Fruit fly (Drosophila melanogaster) whole organism, embryonic: ENCODE results near the gene beta4GalT7.

Experiments used
- Abd-B ChIP-seq: fragments of 200-800 bp; sonication (Bioruptor generic); optimal IDR thresholded peaks from 2 replicates; lab custom pipeline; 2018; ENCODE audit warnings: missing biosample characterization, mild to moderate bottlenecking, missing genetic modification characterization, moderate library complexity
- BEAF-32 ChIP-seq: fragments of 200-800 bp; sonication (Bioruptor generic); optimal IDR thresholded peaks from 3 replicates; lab custom pipeline; 2017; ENCODE audit warnings: missing biosample characterization, missing genetic modification characterization, mild to moderate bottlenecking, moderate library complexity, missing genetic modification reagents
- CG11398 ChIP-seq: fragments of 200-800 bp; sonication (Bioruptor generic); optimal IDR thresholded peaks from 2 replicates; lab custom pipeline; 2016; ENCODE audit warnings: missing biosample characterization, missing genetic modification characterization
- CG12391 ChIP-seq: fragments of 200-800 bp; sonication (Bioruptor generic); optimal IDR thresholded peaks from 3 replicates; lab custom pipeline; 2018; ENCODE audit warnings: missing biosample characterization, mild to moderate bottlenecking, missing genetic modification characterization, moderate library complexity
- CG12769 ChIP-seq: fragments of 200-800 bp; sonication (Bioruptor generic); optimal IDR thresholded peaks from 2 replicates; lab custom pipeline; 2019; ENCODE audit warnings: missing biosample characterization, mild to moderate bottlenecking, missing genetic modification characterization, moderate library complexity
- CG15696 ChIP-seq: fragments of 200-800 bp; sonication (Bioruptor generic); optimal IDR thresholded peaks from 2 replicates; lab custom pipeline; 2019; ENCODE audit warnings: missing biosample characterization, mild to moderate bottlenecking, missing genetic modification characterization, moderate library complexity
- CG18262 ChIP-seq: fragments of 200-800 bp; optimal IDR thresholded peaks from 3 replicates; lab custom pipeline; 2019; ENCODE audit warnings: missing biosample characterization, mild to moderate bottlenecking, missing genetic modification characterization, moderate library complexity
- CG18476 ChIP-seq: fragments of 200-800 bp; sonication (Bioruptor generic); optimal IDR thresholded peaks from 2 replicates; lab custom pipeline; 2016; ENCODE audit warnings: missing biosample characterization, mild to moderate bottlenecking, missing genetic modification characterization
- CG32532 ChIP-seq: fragments of 200-800 bp; sonication (Bioruptor generic); IDR thresholded peaks from 2 replicates; pipeline ENCODE4 v1.3.6; 2022; ENCODE audit warnings: missing biosample characterization, missing genetic modification characterization
- CG33213 ChIP-seq: fragments of 200-800 bp; sonication (Bioruptor generic); optimal IDR thresholded peaks from 3 replicates; lab custom pipeline; 2016; ENCODE audit warnings: missing biosample characterization, missing genetic modification characterization
- CG4404 ChIP-seq: fragments of 200-800 bp; sonication (Bioruptor generic); IDR thresholded peaks from 2 replicates; pipeline ENCODE4 v1.3.6; 2022; ENCODE audit warnings: missing biosample characterization, missing genetic modification characterization
- CG6654 ChIP-seq: fragments of 200-800 bp; sonication (Bioruptor generic); optimal IDR thresholded peaks from 2 replicates; lab custom pipeline; 2017; ENCODE audit warnings: missing biosample characterization, mild to moderate bottlenecking, missing genetic modification characterization
- CG6689 ChIP-seq: fragments of 200-800 bp; sonication (Bioruptor generic); IDR thresholded peaks from 2 replicates; pipeline ENCODE4 v1.3.6; 2022; ENCODE audit warnings: missing biosample characterization, missing genetic modification characterization
- CG7556 ChIP-seq: fragments of 200-800 bp; sonication (Bioruptor generic); optimal IDR thresholded peaks from 2 replicates; lab custom pipeline; 2017; ENCODE audit warnings: missing biosample characterization, mild to moderate bottlenecking, missing genetic modification characterization
- CG7987 ChIP-seq: fragments of 200-800 bp; sonication (Bioruptor generic); optimal IDR thresholded peaks from 2 replicates; lab custom pipeline; 2018; ENCODE audit warnings: missing biosample characterization, mild to moderate bottlenecking, missing genetic modification characterization, moderate library complexity
- CG8388 ChIP-seq: fragments of 200-800 bp; sonication (Bioruptor generic); optimal IDR thresholded peaks from 2 replicates; lab custom pipeline; 2019; ENCODE audit warnings: missing biosample characterization, mild to moderate bottlenecking, missing genetic modification characterization, moderate library complexity
- CG9727 ChIP-seq: fragments of 200-800 bp; sonication (Bioruptor generic); optimal IDR thresholded peaks from 3 replicates; lab custom pipeline; 2017; ENCODE audit warnings: missing biosample characterization, mild to moderate bottlenecking, missing genetic modification characterization
- CG9817 ChIP-seq: fragments of 200-800 bp; sonication (Bioruptor generic); optimal IDR thresholded peaks from 2 replicates; lab custom pipeline; 2018; ENCODE audit warnings: missing biosample characterization, mild to moderate bottlenecking, missing genetic modification characterization, moderate library complexity
- Doc2 ChIP-seq: fragments of 200-800 bp; sonication (Bioruptor generic); IDR thresholded peaks from 2 replicates; pipeline ENCODE4 v1.3.6; 2022; ENCODE audit warnings: missing biosample characterization, missing genetic modification characterization
- H15 ChIP-seq: fragments of 200-800 bp; sonication (Bioruptor generic); IDR thresholded peaks from 3 replicates; pipeline ENCODE4 v1.3.6; 2022; ENCODE audit warnings: missing biosample characterization, missing genetic modification characterization
- HmgZ ChIP-seq: fragments of 200-800 bp; sonication (Bioruptor generic); optimal IDR thresholded peaks from 2 replicates; lab custom pipeline; 2018; ENCODE audit warnings: missing biosample characterization, mild to moderate bottlenecking, missing genetic modification characterization
- Meics ChIP-seq: fragments of 200-800 bp; sonication (Bioruptor generic); optimal IDR thresholded peaks from 2 replicates; lab custom pipeline; 2017; ENCODE audit warnings: missing biosample characterization, mild to moderate bottlenecking, missing genetic modification characterization
- Sox100B ChIP-seq: fragments of 200-800 bp; sonication (Bioruptor generic); optimal IDR thresholded peaks from 3 replicates; lab custom pipeline; 2018; ENCODE audit warnings: missing biosample characterization, mild to moderate bottlenecking, missing genetic modification characterization
- Taf1 ChIP-seq: fragments of 200-800 bp; sonication (Bioruptor generic); IDR thresholded peaks from 2 replicates; pipeline ENCODE4 v1.3.6; 2022; ENCODE audit warnings: missing biosample characterization, missing genetic modification characterization
- Xbp1 ChIP-seq: fragments of 200-800 bp; sonication (Bioruptor generic); optimal IDR thresholded peaks from 3 replicates; lab custom pipeline; 2016; ENCODE audit warnings: missing biosample characterization, mild to moderate bottlenecking, missing genetic modification characterization
- ara ChIP-seq: fragments of 200-800 bp; sonication (Bioruptor generic); IDR thresholded peaks from 2 replicates; pipeline ENCODE4 v1.3.6; 2022; ENCODE audit warnings: missing biosample characterization, missing genetic modification characterization
- bsh ChIP-seq, 2 experiments: fragments of 200-800 bp; sonication (Bioruptor generic); optimal IDR thresholded peaks; 2 replicates each; lab custom pipeline; 2017 to 2018; ENCODE audit warnings: mild to moderate bottlenecking in 2 of 2, missing biosample characterization in 2 of 2, missing genetic modification characterization in 2 of 2, moderate library complexity in 1 of 2
- caup ChIP-seq: fragments of 200-800 bp; sonication (Bioruptor generic); optimal IDR thresholded peaks from 3 replicates; lab custom pipeline; 2017; ENCODE audit warnings: missing biosample characterization, mild to moderate bottlenecking, missing genetic modification characterization, moderate library complexity; ENCODE audit not compliant: severe bottlenecking
- dmrt99B ChIP-seq: fragments of 200-800 bp; sonication (Bioruptor generic); optimal IDR thresholded peaks from 2 replicates; lab custom pipeline; 2018; ENCODE audit warnings: missing biosample characterization, mild to moderate bottlenecking, missing genetic modification characterization, moderate library complexity
- dpn ChIP-seq, 2 experiments: fragments of 200-800 bp; sonication (Bioruptor generic); optimal IDR thresholded peaks; 3 replicates each; lab custom pipeline; 2016; ENCODE audit warnings: missing biosample characterization in 2 of 2, missing genetic modification characterization in 2 of 2
- ems ChIP-seq: fragments of 200-800 bp; sonication (Bioruptor generic); optimal IDR thresholded peaks from 3 replicates; lab custom pipeline; 2016; ENCODE audit warnings: missing biosample characterization, missing genetic modification characterization
- exex ChIP-seq: fragments of 200-800 bp; sonication (Bioruptor generic); optimal IDR thresholded peaks from 4 replicates; lab custom pipeline; 2018; ENCODE audit warnings: missing biosample characterization, mild to moderate bottlenecking, missing genetic modification characterization, moderate library complexity
- fd3F ChIP-seq: fragments of 200-800 bp; sonication (Bioruptor generic); optimal IDR thresholded peaks from 2 replicates; lab custom pipeline; 2018; ENCODE audit warnings: missing biosample characterization, mild to moderate bottlenecking, missing genetic modification characterization, moderate library complexity
- gem ChIP-seq: fragments of 200-800 bp; sonication (Bioruptor generic); optimal IDR thresholded peaks from 2 replicates; lab custom pipeline; 2019; ENCODE audit warnings: missing biosample characterization, mild to moderate bottlenecking, missing genetic modification characterization, moderate library complexity
- gsb ChIP-seq: fragments of 200-800 bp; sonication (Bioruptor generic); IDR thresholded peaks from 2 replicates; pipeline ENCODE4 v1.3.6; 2022; ENCODE audit warnings: missing biosample characterization, missing genetic modification characterization
- gsb-n ChIP-seq: fragments of 200-800 bp; sonication (Bioruptor generic); optimal IDR thresholded peaks from 3 replicates; lab custom pipeline; 2018; ENCODE audit warnings: missing biosample characterization, mild to moderate bottlenecking, missing genetic modification characterization
- ind ChIP-seq: fragments of 200-800 bp; sonication (Bioruptor generic); optimal IDR thresholded peaks from 3 replicates; lab custom pipeline; 2016; ENCODE audit warnings: missing biosample characterization, missing genetic modification characterization
- lbe ChIP-seq: fragments of 200-800 bp; sonication (Bioruptor generic); optimal IDR thresholded peaks from 2 replicates; lab custom pipeline; 2016; ENCODE audit warnings: missing biosample characterization, mild to moderate bottlenecking, missing genetic modification characterization
- nmo ChIP-seq: fragments of 200-800 bp; sonication (Bioruptor generic); optimal IDR thresholded peaks from 2 replicates; lab custom pipeline; 2018; ENCODE audit warnings: missing biosample characterization, mild to moderate bottlenecking, missing genetic modification characterization, moderate library complexity
- org-1 ChIP-seq: fragments of 200-800 bp; sonication (Bioruptor generic); optimal IDR thresholded peaks from 2 replicates; lab custom pipeline; 2017; ENCODE audit warnings: missing biosample characterization, missing genetic modification characterization
- pnt ChIP-seq: fragments of 200-800 bp; sonication (Bioruptor generic); optimal IDR thresholded peaks from 3 replicates; lab custom pipeline; 2016; ENCODE audit warnings: missing biosample characterization, missing genetic modification characterization
- prd ChIP-seq, 3 experiments: fragments of >200 bp in 2 of 3; fragments of 200-800 bp in 1 of 3; sonication (Bioruptor generic) in 1 of 3; optimal IDR thresholded peaks in 2 of 3; IDR thresholded peaks in 1 of 3; 2 replicates in 2 of 3; 3 replicates in 1 of 3; pipeline versions ENCODE4 v1.3.6 to Lab custom; 2017 to 2022; ENCODE audit warnings: missing biosample characterization in 1 of 3, missing genetic modification characterization in 1 of 3
- row ChIP-seq: fragments of 200-800 bp; sonication (Bioruptor generic); IDR thresholded peaks from 3 replicates; pipeline ENCODE4 v1.3.6; 2022; ENCODE audit warnings: missing biosample characterization, missing genetic modification characterization
- seq ChIP-seq: fragments of 200-800 bp; sonication (Bioruptor generic); IDR thresholded peaks from 2 replicates; pipeline ENCODE4 v1.3.6; 2022; ENCODE audit warnings: missing biosample characterization, missing genetic modification characterization
- stc ChIP-seq: fragments of 200-800 bp; sonication (Bioruptor generic); IDR thresholded peaks from 2 replicates; pipeline ENCODE4 v1.3.6; 2022; ENCODE audit warnings: missing biosample characterization, missing genetic modification characterization
- tap ChIP-seq: fragments of 200-800 bp; optimal IDR thresholded peaks from 3 replicates; lab custom pipeline; 2019; ENCODE audit warnings: missing biosample characterization, mild to moderate bottlenecking, missing genetic modification characterization, moderate library complexity
- zfh2 ChIP-seq: fragments of 200-800 bp; sonication (Bioruptor generic); optimal IDR thresholded peaks from 2 replicates; lab custom pipeline; 2016; ENCODE audit warnings: missing biosample characterization, missing genetic modification characterization

beta4GalT7 gene

DNA sequence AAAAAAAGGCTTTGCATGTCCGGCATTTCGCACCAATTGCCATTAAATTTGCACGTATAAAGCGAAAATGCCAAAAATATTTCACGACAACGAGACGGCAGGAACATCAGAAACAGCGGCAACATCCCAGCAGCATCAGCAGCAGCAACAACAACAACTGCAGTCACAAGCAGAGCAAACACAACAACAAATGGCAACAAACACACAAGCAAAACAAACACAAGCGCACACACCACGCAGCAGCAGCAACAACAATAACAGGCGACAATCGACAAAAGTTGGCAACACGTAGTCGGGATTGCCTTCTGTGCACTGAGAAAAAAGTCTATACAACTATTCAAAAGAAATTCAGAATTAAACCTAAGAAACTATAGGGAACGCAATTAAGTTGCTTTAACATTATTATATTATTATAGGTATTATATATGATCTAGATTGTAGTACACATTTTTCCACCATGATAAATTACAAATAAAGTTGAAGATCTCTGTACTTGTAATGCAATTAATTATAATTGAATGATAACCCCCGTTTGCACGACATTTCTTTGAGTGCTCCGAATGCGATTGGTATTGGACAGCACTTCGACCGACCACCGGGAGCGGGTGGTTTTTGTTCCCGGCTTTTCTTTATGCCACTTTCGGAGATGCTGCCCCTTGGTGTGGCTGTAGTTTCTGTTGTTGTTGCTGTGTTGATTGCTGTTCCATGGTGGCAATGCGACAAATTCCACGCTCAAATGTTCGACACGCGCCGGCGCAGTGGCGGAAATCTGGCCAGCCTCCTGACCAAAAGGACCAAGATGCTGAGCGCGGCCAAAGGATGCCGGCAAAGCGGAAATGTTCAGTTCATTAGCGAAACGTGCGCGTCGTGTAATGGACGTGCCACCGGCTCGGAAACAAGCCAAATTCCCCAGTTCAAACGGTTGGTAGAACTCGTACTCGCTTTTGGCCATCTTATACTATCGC lies 39.2 kb upstream of the beta4GalT7 start, which contains the start of gene tnc (continued):
- TF ChIP-seq BEAF-32 (GFP tag; lab: Kevin White, UChicago) = no peak
- TF ChIP-seq CG8388 (GFP tag; lab: Kevin White, UChicago) = peak; percentile 55
- TF ChIP-seq CG12769 (tag; lab: Kevin White, UChicago) = no peak
- peak; percentile 2 for TF ChIP-seq exex
- peak; percentile 19; the same call in 1 of the 2 replicates for TF ChIP-seq CG4404 (GFP tag; lab: Robert Waterston, UW)
- peak; percentile 34 for TF ChIP-seq CG9817 (tag; lab: Kevin White, UChicago)
- TF ChIP-seq gem (tag; lab: Kevin White, UChicago) = peak; percentile 81
- peak; percentile 40 for TF ChIP-seq tap (tag; lab: Kevin White, UChicago)
- no peak for TF ChIP-seq CG33213 (GFP tag; lab: Kevin White, UChicago)
- TF ChIP-seq Xbp1 = peak; percentile 30
- TF ChIP-seq Sox100B (GFP tag; lab: Kevin White, UChicago) = peak; percentile 61
- TF ChIP-seq caup = peak; percentile 44
- peak; percentile 21; the same call in 1 of the 2 replicates for TF ChIP-seq CG32532 (GFP tag; lab: Robert Waterston, UW)
- peak; percentile 51 for TF ChIP-seq org-1 (GFP tag; lab: Kevin White, UChicago)
- no peak for TF ChIP-seq Taf1 (GFP tag; lab: Robert Waterston, UW)
- peak; percentile 13 for TF ChIP-seq CG18476 (GFP tag; lab: Kevin White, UChicago)
- TF ChIP-seq ems = no peak
- TF ChIP-seq prd (optimal IDR thresholded peaks at IDR 0.05; lab: Kevin White, UChicago) = no peak
- peak; percentile 65; the same call in 2 of the 3 replicates for TF ChIP-seq prd (GFP tag; IDR thresholded peaks at IDR 0.05; lab: Robert Waterston, UW)
- TF ChIP-seq CG6689 = 0 out of 2 replicates have a peak, but pooled peaks have one; percentile 57
- TF ChIP-seq CG7987 (GFP tag; lab: Kevin White, UChicago) = no peak
- peak; percentile 36; the same call in 1 of the 2 replicates for TF ChIP-seq stc (GFP tag; lab: Robert Waterston, UW)
- peak; percentile 60 for TF ChIP-seq lbe (GFP tag; lab: Kevin White, UChicago)
- TF ChIP-seq Meics (GFP tag; lab: Kevin White, UChicago) = peak; percentile 71
- TF ChIP-seq row (GFP tag; lab: Robert Waterston, UW) = peak; percentile 75
- peak; percentile 37 for TF ChIP-seq fd3F (GFP tag; lab: Kevin White, UChicago)
- peak; percentile 73 for TF ChIP-seq nmo (GFP tag; lab: Kevin White, UChicago)
- TF ChIP-seq seq (GFP tag; lab: Robert Waterston, UW) = peak; percentile 35; the same call in 1 of the 2 replicates
- peak; percentile 14 for TF ChIP-seq HmgZ
- TF ChIP-seq gsb (GFP tag; lab: Robert Waterston, UW) = no peak
- no peak for TF ChIP-seq pnt (GFP tag; lab: Kevin White, UChicago)
- TF ChIP-seq ara (GFP tag; lab: Robert Waterston, UW) = no peak
- TF ChIP-seq CG11398 (GFP tag; lab: Kevin White, UChicago) = no peak
- TF ChIP-seq dpn (GFP tag; optimal IDR thresholded peaks at IDR 0.05; lab: Kevin White, UChicago) = peak in 1 of 2 experiments; percentile 29
- peak; percentile 68 for TF ChIP-seq CG18262 (tag; lab: Kevin White, UChicago)
- TF ChIP-seq H15 (GFP tag; lab: Robert Waterston, UW) = no peak
- peak; percentile 47 for TF ChIP-seq ind (GFP tag; lab: Kevin White, UChicago)
- TF ChIP-seq Doc2 (GFP tag; lab: Robert Waterston, UW) = no peak
- no peak for TF ChIP-seq zfh2 (GFP tag; lab: Kevin White, UChicago)
- TF ChIP-seq Abd-B = peak; percentile 34
- peak; percentile 75 for TF ChIP-seq dmrt99B
- TF ChIP-seq CG12391 (tag; lab: Kevin White, UChicago) = peak; percentile 60
- peak; percentile 19 for TF ChIP-seq CG15696
- TF ChIP-seq CG6654 (GFP tag; lab: Kevin White, UChicago) = peak; percentile 14
- TF ChIP-seq bsh (GFP tag; optimal IDR thresholded peaks at IDR 0.05; lab: Kevin White, UChicago) = peak; percentile 42 to 54
- TF ChIP-seq CG9727 (GFP tag; lab: Kevin White, UChicago) = peak; percentile 65
- peak; percentile 86 for TF ChIP-seq CG7556 (GFP tag; lab: Kevin White, UChicago)
- peak; percentile 28 for TF ChIP-seq gsb-n (tag; lab: Kevin White, UChicago)
